Fruit fly (Drosophila melanogaster) whole organism, embryonic: Measurements from ENCODE around the gene mRpS14.

Experiments
- Bgb ChIP-seq: fragments of 200-800 bp; sonication (Bioruptor generic); IDR thresholded peaks from 2 replicates; pipeline ENCODE4 v1.3.6; 2022; ENCODE audit warnings: missing biosample characterization, missing genetic modification characterization; ENCODE audit not compliant: partially characterized antibody
- CG11696 ChIP-seq: fragments of 200-800 bp; sonication (Bioruptor generic); IDR thresholded peaks from 2 replicates; pipeline ENCODE4 v1.3.6; 2022; ENCODE audit warnings: missing biosample characterization, missing genetic modification characterization
- CG13624 ChIP-seq: fragments of 200-800 bp; sonication (Bioruptor generic); optimal IDR thresholded peaks from 2 replicates; lab custom pipeline; 2016; ENCODE audit warnings: missing biosample characterization, missing genetic modification characterization
- CG15269 ChIP-seq: fragments of 200-800 bp; sonication (Bioruptor generic); optimal IDR thresholded peaks from 2 replicates; lab custom pipeline; 2018; ENCODE audit warnings: missing biosample characterization, mild to moderate bottlenecking, missing genetic modification characterization, moderate library complexity
- CG15479 ChIP-seq: fragments of 200-800 bp; sonication (Bioruptor generic); optimal IDR thresholded peaks from 3 replicates; lab custom pipeline; 2019; ENCODE audit warnings: missing biosample characterization, mild to moderate bottlenecking, missing genetic modification characterization, moderate library complexity
- CG1603 ChIP-seq: fragments of 200-800 bp; sonication (Bioruptor generic); optimal IDR thresholded peaks from 2 replicates; lab custom pipeline; 2019; ENCODE audit warnings: missing biosample characterization, mild to moderate bottlenecking, missing genetic modification characterization, moderate library complexity
- CG17912 ChIP-seq: fragments of 200-800 bp; sonication (Bioruptor generic); optimal IDR thresholded peaks from 2 replicates; lab custom pipeline; 2018; ENCODE audit warnings: missing biosample characterization, mild to moderate bottlenecking, missing genetic modification characterization
- CG2678 ChIP-seq: fragments of 200-800 bp; sonication (Bioruptor generic); optimal IDR thresholded peaks from 3 replicates; lab custom pipeline; 2019; ENCODE audit warnings: missing biosample characterization, mild to moderate bottlenecking, missing genetic modification characterization, moderate library complexity
- CG2889 ChIP-seq: fragments of 200-800 bp; sonication (Bioruptor generic); IDR thresholded peaks from 3 replicates; pipeline ENCODE4 v1.3.6; 2022; ENCODE audit warnings: missing biosample characterization, missing genetic modification characterization
- CG34376 ChIP-seq: fragments of 200-800 bp; sonication (Bioruptor generic); optimal IDR thresholded peaks from 2 replicates; lab custom pipeline; 2018; ENCODE audit warnings: missing biosample characterization, mild to moderate bottlenecking, missing genetic modification characterization
- CG34422 ChIP-seq: fragments of 200-800 bp; sonication (Bioruptor generic); IDR thresholded peaks from 3 replicates; pipeline ENCODE4 v1.3.6; 2022; ENCODE audit warnings: missing biosample characterization, missing genetic modification characterization
- CG3847 ChIP-seq: fragments of 200-800 bp; sonication (Bioruptor generic); IDR thresholded peaks from 2 replicates; pipeline ENCODE4 v1.3.6; 2022; ENCODE audit warnings: missing biosample characterization, missing genetic modification characterization
- CG4328 ChIP-seq: fragments of 200-800 bp; sonication (Bioruptor generic); optimal IDR thresholded peaks from 3 replicates; lab custom pipeline; 2017; ENCODE audit warnings: missing biosample characterization, missing genetic modification reagents, missing genetic modification characterization
- CG4424 ChIP-seq: fragments of 200-800 bp; sonication (Bioruptor generic); optimal IDR thresholded peaks from 3 replicates; lab custom pipeline; 2016; ENCODE audit warnings: missing biosample characterization, missing genetic modification characterization
- CG6254 ChIP-seq: fragments of 200-800 bp; sonication (Bioruptor generic); optimal IDR thresholded peaks from 3 replicates; lab custom pipeline; 2017; ENCODE audit warnings: mild to moderate bottlenecking, missing biosample characterization, missing genetic modification reagents, missing genetic modification characterization
- CG6765 ChIP-seq: fragments of 200-800 bp; sonication (Bioruptor generic); optimal IDR thresholded peaks from 3 replicates; lab custom pipeline; 2017; ENCODE audit warnings: missing biosample characterization, mild to moderate bottlenecking, missing genetic modification characterization
- CG6791 ChIP-seq: fragments of 200-800 bp; sonication (Bioruptor generic); IDR thresholded peaks from 3 replicates; pipeline ENCODE4 v1.3.6; 2022; ENCODE audit warnings: missing biosample characterization, missing genetic modification characterization; ENCODE audit not compliant: partially characterized antibody
- CG9437 ChIP-seq: fragments of 200-800 bp; sonication (Bioruptor generic); optimal IDR thresholded peaks from 2 replicates; lab custom pipeline; 2018; ENCODE audit warnings: missing biosample characterization, mild to moderate bottlenecking, missing genetic modification characterization
- CoRest ChIP-seq: fragments of 200-800 bp; sonication (Bioruptor generic); optimal IDR thresholded peaks from 3 replicates; lab custom pipeline; 2018; ENCODE audit warnings: missing biosample characterization, mild to moderate bottlenecking, missing genetic modification characterization, moderate library complexity
- CrebB ChIP-seq: fragments of 200-800 bp; sonication (Bioruptor generic); optimal IDR thresholded peaks from 3 replicates; lab custom pipeline; 2018; ENCODE audit warnings: missing biosample characterization, mild to moderate bottlenecking, missing genetic modification characterization
- D ChIP-seq, 2 experiments: fragments of 200-800 bp in 1 of 2; fragments of >200 bp in 1 of 2; sonication (Bioruptor generic) in 1 of 2; optimal IDR thresholded peaks; 2 replicates in 1 of 2; 3 replicates in 1 of 2; lab custom pipeline; 2017; ENCODE audit warnings: mild to moderate bottlenecking in 1 of 2, missing biosample characterization in 1 of 2, missing genetic modification characterization in 1 of 2, missing genetic modification reagents in 1 of 2
- Dip3 ChIP-seq: fragments of 200-800 bp; sonication (Bioruptor generic); optimal IDR thresholded peaks from 3 replicates; lab custom pipeline; 2016; ENCODE audit warnings: missing biosample characterization, missing genetic modification characterization
- Hr39 ChIP-seq: fragments of >200 bp; optimal IDR thresholded peaks from 2 replicates; lab custom pipeline; 2017
- MESR4 ChIP-seq: fragments of 200-800 bp; sonication (Bioruptor generic); optimal IDR thresholded peaks from 2 replicates; lab custom pipeline; 2018; ENCODE audit warnings: missing biosample characterization, mild to moderate bottlenecking, missing genetic modification characterization, moderate library complexity
- PHDP ChIP-seq: fragments of 200-800 bp; sonication (Bioruptor generic); optimal IDR thresholded peaks from 3 replicates; lab custom pipeline; 2018; ENCODE audit warnings: missing biosample characterization, mild to moderate bottlenecking, missing genetic modification characterization, moderate library complexity
- Trl ChIP-seq, 3 experiments: fragments of >200 bp in 2 of 3; fragments of 200-800 bp in 1 of 3; sonication (Bioruptor generic) in 1 of 3; optimal IDR thresholded peaks; 2 replicates in 1 of 3; 3 replicates in 2 of 3; lab custom pipeline; 2016 to 2017; ENCODE audit warnings: missing biosample characterization in 1 of 3, missing genetic modification characterization in 1 of 3
- Vsx1 ChIP-seq: fragments of 200-800 bp; sonication (Bioruptor generic); optimal IDR thresholded peaks from 2 replicates; lab custom pipeline; 2017; ENCODE audit warnings: missing biosample characterization, mild to moderate bottlenecking, missing genetic modification characterization, missing genetic modification reagents
- Xbp1 ChIP-seq: fragments of 200-800 bp; sonication (Bioruptor generic); optimal IDR thresholded peaks from 3 replicates; lab custom pipeline; 2016; ENCODE audit warnings: missing biosample characterization, mild to moderate bottlenecking, missing genetic modification characterization
- Xrp1 ChIP-seq: fragments of 200-800 bp; sonication (Bioruptor generic); IDR thresholded peaks from 2 replicates; pipeline ENCODE4 v1.3.6; 2022; ENCODE audit warnings: missing biosample characterization, missing genetic modification characterization
- ash1 ChIP-seq: fragments of 200-800 bp; sonication (Bioruptor generic); optimal IDR thresholded peaks from 2 replicates; lab custom pipeline; 2018; ENCODE audit warnings: missing biosample characterization, mild to moderate bottlenecking, missing genetic modification characterization
- cato ChIP-seq: fragments of 200-800 bp; sonication (Bioruptor generic); optimal IDR thresholded peaks from 2 replicates; lab custom pipeline; 2016; ENCODE audit warnings: missing biosample characterization, missing genetic modification characterization, borderline replicate concordance
- cg ChIP-seq: fragments of 200-800 bp; sonication (Bioruptor generic); optimal IDR thresholded peaks from 3 replicates; lab custom pipeline; 2019; ENCODE audit warnings: missing biosample characterization, mild to moderate bottlenecking, missing genetic modification characterization, moderate library complexity
- crc ChIP-seq: fragments of 200-800 bp; sonication (Bioruptor generic); optimal IDR thresholded peaks from 2 replicates; lab custom pipeline; 2016; ENCODE audit warnings: missing biosample characterization, missing genetic modification characterization
- exex ChIP-seq: fragments of 200-800 bp; sonication (Bioruptor generic); optimal IDR thresholded peaks from 4 replicates; lab custom pipeline; 2018; ENCODE audit warnings: missing biosample characterization, mild to moderate bottlenecking, missing genetic modification characterization, moderate library complexity
- fd102C ChIP-seq: fragments of 200-800 bp; sonication (Bioruptor generic); optimal IDR thresholded peaks from 2 replicates; lab custom pipeline; 2018; ENCODE audit warnings: missing biosample characterization, mild to moderate bottlenecking, missing genetic modification characterization, moderate library complexity
- hbn ChIP-seq: fragments of 200-800 bp; sonication (Bioruptor generic); IDR thresholded peaks from 2 replicates; pipeline ENCODE4 v1.3.6; 2022; ENCODE audit warnings: missing biosample characterization, missing genetic modification characterization; ENCODE audit not compliant: partially characterized antibody
- jing ChIP-seq: fragments of 200-800 bp; sonication (Bioruptor generic); optimal IDR thresholded peaks from 2 replicates; lab custom pipeline; 2018; ENCODE audit warnings: missing biosample characterization, mild to moderate bottlenecking, missing genetic modification characterization
- jumu ChIP-seq: fragments of 200-800 bp; sonication (Bioruptor generic); optimal IDR thresholded peaks from 3 replicates; lab custom pipeline; 2016; ENCODE audit warnings: missing biosample characterization, missing genetic modification characterization
- knrl ChIP-seq: fragments of 200-800 bp; sonication (Bioruptor generic); IDR thresholded peaks from 3 replicates; pipeline ENCODE4 v1.3.6; 2022; ENCODE audit warnings: missing biosample characterization, missing genetic modification characterization; ENCODE audit not compliant: partially characterized antibody
- lola ChIP-seq, 3 experiments: fragments of >200 bp in 2 of 3; fragments of 200-800 bp in 1 of 3; sonication (Bioruptor generic) in 1 of 3; optimal IDR thresholded peaks; 2 replicates each; lab custom pipeline; 2017 to 2019; ENCODE audit warnings: missing biosample characterization in 3 of 3, missing genetic modification characterization in 3 of 3, mild to moderate bottlenecking in 1 of 3, moderate library complexity in 1 of 3
- mld ChIP-seq: fragments of 200-800 bp; sonication (Bioruptor generic); IDR thresholded peaks from 3 replicates; pipeline ENCODE4 v1.3.6; 2022; ENCODE audit warnings: missing biosample characterization, missing genetic modification characterization; ENCODE audit not compliant: partially characterized antibody
- sens ChIP-seq: fragments of 200-800 bp; sonication (Bioruptor generic); peaks from one replicate; lab custom pipeline; 2016; ENCODE audit warnings: missing biosample characterization, missing genetic modification characterization
- stc ChIP-seq: fragments of 200-800 bp; sonication (Bioruptor generic); IDR thresholded peaks from 2 replicates; pipeline ENCODE4 v1.3.6; 2022; ENCODE audit warnings: missing biosample characterization, missing genetic modification characterization
- tap ChIP-seq: fragments of 200-800 bp; optimal IDR thresholded peaks from 3 replicates; lab custom pipeline; 2019; ENCODE audit warnings: missing biosample characterization, mild to moderate bottlenecking, missing genetic modification characterization, moderate library complexity
- tna ChIP-seq: fragments of 200-800 bp; sonication (Bioruptor generic); IDR thresholded peaks from 2 replicates; pipeline ENCODE4 v1.3.6; 2022; ENCODE audit warnings: missing biosample characterization, missing genetic modification characterization; ENCODE audit not compliant: partially characterized antibody
- unpg ChIP-seq: fragments of 200-800 bp; sonication (Bioruptor generic); optimal IDR thresholded peaks from 3 replicates; lab custom pipeline; 2018; ENCODE audit warnings: missing biosample characterization, mild to moderate bottlenecking, missing genetic modification characterization, moderate library complexity
- zf30C ChIP-seq: fragments of 200-800 bp; sonication (Bioruptor generic); optimal IDR thresholded peaks from 3 replicates; lab custom pipeline; 2018; ENCODE audit warnings: missing biosample characterization, mild to moderate bottlenecking, missing genetic modification characterization

The mRpS14 gene

dm6 chrX:19505334-19506185 lies 25.5 kb upstream of the mRpS14 start (continued):
- TF ChIP-seq CrebB (tag; lab: Kevin White, UChicago) (no peak), Hr39 (lab: Kevin White, UChicago) (no peak), PHDP (tag; lab: Kevin White, UChicago) (no peak), sens (GFP tag; lab: Kevin White, UChicago) (peak; percentile 72), tna (peak; percentile 64), unpg (GFP tag; lab: Kevin White, UChicago) (no peak), CG6791 (GFP tag; lab: Robert Waterston, UW) (peak; percentile 84), exex (tag; lab: Kevin White, UChicago) (peak; percentile 76), Dip3 (peak; percentile 7), MESR4 (GFP tag; lab: Kevin White, UChicago) (peak; percentile 15), CG9437 (no peak), CG13624 (peak; percentile 56), CG6765 (no peak), jing (GFP tag; lab: Kevin White, UChicago) (no peak), cato (GFP tag; lab: Kevin White, UChicago) (no peak), CG4328 (GFP tag; lab: Kevin White, UChicago) (no peak), CG2889 (GFP tag; lab: Robert Waterston, UW) (no peak), knrl (GFP tag; lab: Robert Waterston, UW) (peak; percentile 76), fd102C (GFP tag; lab: Kevin White, UChicago) (no peak), Trl (optimal IDR thresholded peaks at IDR 0.05; lab: Kevin White, UChicago) (peak; percentile 76 to 88), Trl (GFP tag; optimal IDR thresholded peaks at IDR 0.05; lab: Kevin White, UChicago) (peak; percentile 41), CG34376 (GFP tag; lab: Kevin White, UChicago) (peak; percentile 59), Xbp1 (GFP tag; lab: Kevin White, UChicago) (peak; percentile 54), Xrp1 (GFP tag; lab: Robert Waterston, UW) (no peak), D (optimal IDR thresholded peaks at IDR 0.05; lab: Kevin White, UChicago) (no peak), D (GFP tag; optimal IDR thresholded peaks at IDR 0.05; lab: Kevin White, UChicago) (no peak), mld (GFP tag; lab: Robert Waterston, UW) (peak; percentile 57; the same call in 1 of the 3 replicates), hbn (GFP tag; lab: Robert Waterston, UW) (peak; percentile 72), Vsx1 (GFP tag; lab: Kevin White, UChicago) (no peak), CG17912 (GFP tag; lab: Kevin White, UChicago) (no peak), CG6254 (GFP tag; lab: Kevin White, UChicago) (peak; percentile 6), tap (tag; lab: Kevin White, UChicago) (no peak), ash1 (no peak), cg (GFP tag; lab: Kevin White, UChicago) (peak; percentile 50), stc (GFP tag; lab: Robert Waterston, UW) (no peak), CoRest (tag; lab: Kevin White, UChicago) (no peak), CG4424 (GFP tag; lab: Kevin White, UChicago) (peak; percentile 6), CG34422 (GFP tag; lab: Robert Waterston, UW) (peak; percentile 46; the same call in 1 of the 3 replicates), zf30C (peak; percentile 20), CG11696 (no peak), CG15479 (GFP tag; lab: Kevin White, UChicago) (peak; percentile 88), Bgb (GFP tag; lab: Robert Waterston, UW) (peak; percentile 90), CG3847 (GFP tag; lab: Robert Waterston, UW) (peak; percentile 58), jumu (GFP tag; lab: Kevin White, UChicago) (no peak), lola (GFP tag; optimal IDR thresholded peaks at IDR 0.05; lab: Kevin White, UChicago) (no peak), CG2678 (tag; lab: Kevin White, UChicago) (no peak), crc (GFP tag; lab: Kevin White, UChicago) (peak; percentile 27), CG15269 (tag; lab: Kevin White, UChicago) (no peak), CG1603 (tag; lab: Kevin White, UChicago) (no peak)
